Fruit fly (Drosophila melanogaster) whole organism, embryonic: ENCODE measurements around the gene dpr14.

Experiments used
- BEAF-32 ChIP-seq: fragments of 200-800 bp; sonication (Bioruptor generic); optimal IDR thresholded peaks from 3 replicates; lab custom pipeline; 2017; ENCODE audit warnings: missing biosample characterization, missing genetic modification characterization, mild to moderate bottlenecking, moderate library complexity, missing genetic modification reagents
- CG11560 ChIP-seq: fragments of 200-800 bp; sonication (Bioruptor generic); IDR thresholded peaks from 3 replicates; pipeline ENCODE4 v1.3.6; 2022; ENCODE audit warnings: missing biosample characterization, missing genetic modification characterization
- CG12155 ChIP-seq: fragments of 200-800 bp; sonication (Bioruptor generic); optimal IDR thresholded peaks from 3 replicates; lab custom pipeline; 2016; ENCODE audit warnings: missing biosample characterization, missing genetic modification characterization
- CG1233 ChIP-seq: fragments of 200-800 bp; sonication (Bioruptor generic); optimal IDR thresholded peaks from 4 replicates; lab custom pipeline; 2018; ENCODE audit warnings: missing biosample characterization, mild to moderate bottlenecking, missing genetic modification characterization
- CG13775 ChIP-seq: fragments of 200-800 bp; sonication (Bioruptor generic); optimal IDR thresholded peaks from 3 replicates; lab custom pipeline; 2017; ENCODE audit warnings: missing biosample characterization, mild to moderate bottlenecking, missing genetic modification characterization
- CG14710 ChIP-seq: fragments of 200-800 bp; sonication (Bioruptor generic); optimal IDR thresholded peaks from 3 replicates; lab custom pipeline; 2019; ENCODE audit warnings: missing biosample characterization, mild to moderate bottlenecking, missing genetic modification characterization, moderate library complexity
- CG1647 ChIP-seq: fragments of 200-800 bp; sonication (Bioruptor generic); optimal IDR thresholded peaks from 3 replicates; lab custom pipeline; 2016; ENCODE audit warnings: missing biosample characterization, missing genetic modification characterization
- CG18619 ChIP-seq: fragments of 200-800 bp; sonication (Bioruptor generic); optimal IDR thresholded peaks from 3 replicates; lab custom pipeline; 2017; ENCODE audit warnings: missing biosample characterization, mild to moderate bottlenecking, missing genetic modification characterization
- CG33213 ChIP-seq: fragments of 200-800 bp; sonication (Bioruptor generic); optimal IDR thresholded peaks from 3 replicates; lab custom pipeline; 2016; ENCODE audit warnings: missing biosample characterization, missing genetic modification characterization
- CG34376 ChIP-seq: fragments of 200-800 bp; sonication (Bioruptor generic); optimal IDR thresholded peaks from 2 replicates; lab custom pipeline; 2018; ENCODE audit warnings: missing biosample characterization, mild to moderate bottlenecking, missing genetic modification characterization
- CG7271 ChIP-seq: fragments of 200-800 bp; sonication (Bioruptor generic); optimal IDR thresholded peaks from 2 replicates; lab custom pipeline; 2018; ENCODE audit warnings: missing biosample characterization, mild to moderate bottlenecking, missing genetic modification characterization, moderate library complexity
- CG7745 ChIP-seq: fragments of 200-800 bp; sonication (Bioruptor generic); optimal IDR thresholded peaks from 2 replicates; lab custom pipeline; 2018; ENCODE audit warnings: missing biosample characterization, mild to moderate bottlenecking, missing genetic modification characterization, moderate library complexity
- CG7786 ChIP-seq: fragments of 200-800 bp; sonication (Bioruptor generic); optimal IDR thresholded peaks from 2 replicates; lab custom pipeline; 2016; ENCODE audit warnings: missing biosample characterization, missing genetic modification characterization
- CG9437 ChIP-seq: fragments of 200-800 bp; sonication (Bioruptor generic); optimal IDR thresholded peaks from 2 replicates; lab custom pipeline; 2018; ENCODE audit warnings: missing biosample characterization, mild to moderate bottlenecking, missing genetic modification characterization
- CG9932 ChIP-seq: fragments of 200-800 bp; sonication (Bioruptor generic); IDR thresholded peaks from 2 replicates; pipeline ENCODE4 v1.3.6; 2022; ENCODE audit warnings: missing biosample characterization, missing genetic modification characterization
- CkIIα-i1 ChIP-seq: fragments of 200-800 bp; sonication (Bioruptor generic); IDR thresholded peaks from 2 replicates; pipeline ENCODE4 v1.3.6; 2022; ENCODE audit warnings: missing biosample characterization, missing genetic modification characterization
- CrebB ChIP-seq: fragments of 200-800 bp; sonication (Bioruptor generic); optimal IDR thresholded peaks from 3 replicates; lab custom pipeline; 2018; ENCODE audit warnings: missing biosample characterization, mild to moderate bottlenecking, missing genetic modification characterization
- D19B ChIP-seq: fragments of 200-800 bp; sonication (Bioruptor generic); optimal IDR thresholded peaks from 2 replicates; lab custom pipeline; 2017; ENCODE audit warnings: missing biosample characterization, mild to moderate bottlenecking, missing genetic modification characterization
- Deaf1 ChIP-seq: fragments of 200-800 bp; optimal IDR thresholded peaks from 3 replicates; lab custom pipeline; 2019; ENCODE audit warnings: missing biosample characterization, mild to moderate bottlenecking, missing genetic modification characterization, moderate library complexity
- Doc2 ChIP-seq: fragments of 200-800 bp; sonication (Bioruptor generic); IDR thresholded peaks from 2 replicates; pipeline ENCODE4 v1.3.6; 2022; ENCODE audit warnings: missing biosample characterization, missing genetic modification characterization
- Dp ChIP-seq: fragments of 200-800 bp; sonication (Bioruptor generic); optimal IDR thresholded peaks from 2 replicates; lab custom pipeline; 2018; ENCODE audit warnings: missing biosample characterization, mild to moderate bottlenecking, missing genetic modification characterization, moderate library complexity
- Drgx ChIP-seq: fragments of 200-800 bp; sonication (Bioruptor generic); IDR thresholded peaks from 2 replicates; pipeline ENCODE4 v1.3.6; 2022; ENCODE audit warnings: missing biosample characterization, missing genetic modification characterization
- Eip74EF ChIP-seq, 2 experiments: fragments of 200-800 bp in 1 of 2; fragments of >200 bp in 1 of 2; sonication (Bioruptor generic) in 1 of 2; optimal IDR thresholded peaks; 2 replicates each; lab custom pipeline; 2017 to 2019; ENCODE audit warnings: missing biosample characterization in 2 of 2, missing genetic modification characterization in 2 of 2, mild to moderate bottlenecking in 1 of 2, moderate library complexity in 1 of 2
- HHEX ChIP-seq: fragments of 200-800 bp; sonication (Bioruptor generic); optimal IDR thresholded peaks from 3 replicates; lab custom pipeline; 2017; ENCODE audit warnings: missing biosample characterization, mild to moderate bottlenecking, missing genetic modification characterization, missing genetic modification reagents
- HmgD ChIP-seq: fragments of 200-800 bp; sonication (Bioruptor generic); optimal IDR thresholded peaks from 3 replicates; lab custom pipeline; 2016; ENCODE audit warnings: missing biosample characterization, missing genetic modification characterization
- Hmx ChIP-seq: fragments of 200-800 bp; sonication (Bioruptor generic); optimal IDR thresholded peaks from 2 replicates; lab custom pipeline; 2016; ENCODE audit warnings: missing biosample characterization, missing genetic modification characterization
- MESR4 ChIP-seq: fragments of 200-800 bp; sonication (Bioruptor generic); optimal IDR thresholded peaks from 2 replicates; lab custom pipeline; 2018; ENCODE audit warnings: missing biosample characterization, mild to moderate bottlenecking, missing genetic modification characterization, moderate library complexity
- Mrtf ChIP-seq: fragments of 200-800 bp; sonication (Bioruptor generic); IDR thresholded peaks from 3 replicates; pipeline ENCODE4 v1.3.6; 2022; ENCODE audit warnings: missing biosample characterization, missing genetic modification characterization
- Optix ChIP-seq: fragments of 200-800 bp; sonication (Bioruptor generic); IDR thresholded peaks from 3 replicates; pipeline ENCODE4 v1.3.6; 2022; ENCODE audit warnings: missing biosample characterization, missing genetic modification characterization
- Rx ChIP-seq: fragments of 200-800 bp; sonication (Bioruptor generic); IDR thresholded peaks from 2 replicates; pipeline ENCODE4 v1.3.6; 2022; ENCODE audit warnings: missing biosample characterization, missing genetic modification characterization
- Six4 ChIP-seq: fragments of 200-800 bp; sonication (Bioruptor generic); optimal IDR thresholded peaks from 2 replicates; lab custom pipeline; 2016; ENCODE audit warnings: missing biosample characterization, missing genetic modification characterization
- Sox102F ChIP-seq: fragments of 200-800 bp; sonication (Bioruptor generic); optimal IDR thresholded peaks from 2 replicates; lab custom pipeline; 2018; ENCODE audit warnings: missing biosample characterization, mild to moderate bottlenecking, missing genetic modification characterization, moderate library complexity
- al ChIP-seq: fragments of 200-800 bp; sonication (Bioruptor generic); IDR thresholded peaks from 2 replicates; pipeline ENCODE4 v1.3.6; 2022; ENCODE audit warnings: missing biosample characterization, missing genetic modification characterization
- ara ChIP-seq: fragments of 200-800 bp; sonication (Bioruptor generic); IDR thresholded peaks from 2 replicates; pipeline ENCODE4 v1.3.6; 2022; ENCODE audit warnings: missing biosample characterization, missing genetic modification characterization
- ato ChIP-seq: fragments of 200-800 bp; sonication (Bioruptor generic); IDR thresholded peaks from 2 replicates; pipeline ENCODE4 v1.3.6; 2022; ENCODE audit warnings: missing biosample characterization, missing genetic modification characterization; ENCODE audit not compliant: partially characterized antibody
- bowl ChIP-seq: fragments of 200-800 bp; sonication (Bioruptor generic); IDR thresholded peaks from 2 replicates; pipeline ENCODE4 v1.3.6; 2022; ENCODE audit warnings: missing biosample characterization, missing genetic modification characterization
- dm ChIP-seq: fragments of 200-800 bp; sonication (Bioruptor generic); optimal IDR thresholded peaks from 3 replicates; lab custom pipeline; 2016; ENCODE audit warnings: missing biosample characterization, missing genetic modification characterization
- fd3F ChIP-seq: fragments of 200-800 bp; sonication (Bioruptor generic); optimal IDR thresholded peaks from 2 replicates; lab custom pipeline; 2018; ENCODE audit warnings: missing biosample characterization, mild to moderate bottlenecking, missing genetic modification characterization, moderate library complexity
- ftz-f1 ChIP-seq: fragments of 200-800 bp; sonication (Bioruptor generic); optimal IDR thresholded peaks from 2 replicates; lab custom pipeline; 2016; ENCODE audit warnings: missing biosample characterization, missing genetic modification characterization
- gcm2 ChIP-seq: fragments of 200-800 bp; sonication (Bioruptor generic); optimal IDR thresholded peaks from 2 replicates; lab custom pipeline; 2016; ENCODE audit warnings: missing biosample characterization, missing genetic modification characterization
- gsb ChIP-seq: fragments of 200-800 bp; sonication (Bioruptor generic); IDR thresholded peaks from 2 replicates; pipeline ENCODE4 v1.3.6; 2022; ENCODE audit warnings: missing biosample characterization, missing genetic modification characterization
- inv ChIP-seq: fragments of 200-800 bp; sonication (Bioruptor generic); IDR thresholded peaks from 2 replicates; pipeline ENCODE4 v1.3.6; 2022; ENCODE audit warnings: missing biosample characterization, missing genetic modification characterization; ENCODE audit not compliant: partially characterized antibody
- ken ChIP-seq: fragments of 200-800 bp; sonication (Bioruptor generic); IDR thresholded peaks from 3 replicates; pipeline ENCODE4 v1.3.6; 2022; ENCODE audit warnings: missing biosample characterization, missing genetic modification characterization
- luna ChIP-seq: fragments of 200-800 bp; sonication (Bioruptor generic); optimal IDR thresholded peaks from 2 replicates; lab custom pipeline; 2016; ENCODE audit warnings: missing biosample characterization, missing genetic modification characterization
- pho ChIP-seq: fragments of 200-800 bp; sonication (Bioruptor generic); optimal IDR thresholded peaks from 2 replicates; lab custom pipeline; 2016; ENCODE audit warnings: missing biosample characterization, missing genetic modification characterization
- psq ChIP-seq: fragments of 200-800 bp; sonication (Bioruptor generic); optimal IDR thresholded peaks from 2 replicates; lab custom pipeline; 2017; ENCODE audit warnings: missing biosample characterization, missing genetic modification characterization
- rib ChIP-seq: fragments of 200-800 bp; sonication (Bioruptor generic); IDR thresholded peaks from 2 replicates; pipeline ENCODE4 v1.3.6; 2022; ENCODE audit warnings: missing biosample characterization, missing genetic modification characterization
- tna ChIP-seq: fragments of 200-800 bp; sonication (Bioruptor generic); IDR thresholded peaks from 2 replicates; pipeline ENCODE4 v1.3.6; 2022; ENCODE audit warnings: missing biosample characterization, missing genetic modification characterization; ENCODE audit not compliant: partially characterized antibody
- tup ChIP-seq: fragments of 200-800 bp; sonication (Bioruptor generic); optimal IDR thresholded peaks from 2 replicates; lab custom pipeline; 2016; ENCODE audit warnings: missing biosample characterization, mild to moderate bottlenecking, missing genetic modification characterization, moderate library complexity

The dpr14 gene

dm6 chrX:7908239-7909068 is at the start of gene dpr14, which contains the start of gene spidey (continued):
- TF ChIP-seq CG11560 (tag; lab: Robert Waterston, UW) (peak; percentile 79; the same call in 2 of the 3 replicates), ato (GFP tag; lab: Robert Waterston, UW) (no peak), HmgD (peak; percentile 52), BEAF-32 (GFP tag; lab: Kevin White, UChicago) (peak; percentile 50), ken (GFP tag; lab: Robert Waterston, UW) (peak; percentile 87), CrebB (tag; lab: Kevin White, UChicago) (peak; percentile 87), MESR4 (GFP tag; lab: Kevin White, UChicago) (peak; percentile 70), Six4 (GFP tag; lab: Kevin White, UChicago) (peak; percentile 78), CG34376 (peak; percentile 95), fd3F (GFP tag; lab: Kevin White, UChicago) (peak; percentile 84), CG12155 (GFP tag; lab: Kevin White, UChicago) (peak; percentile 84), ara (GFP tag; lab: Robert Waterston, UW) (peak; percentile 77), CG1647 (GFP tag; lab: Kevin White, UChicago) (peak; percentile 81), inv (GFP tag; lab: Robert Waterston, UW) (0 out of 2 replicates have a peak, but pooled peaks have one; percentile 21), psq (peak; percentile 49), gcm2 (GFP tag; lab: Kevin White, UChicago) (peak; percentile 81), Drgx (peak; percentile 90), CG9932 (GFP tag; lab: Robert Waterston, UW) (peak; percentile 91), luna (GFP tag; lab: Kevin White, UChicago) (peak; percentile 56), Hmx (GFP tag; lab: Kevin White, UChicago) (peak; percentile 65), tup (GFP tag; lab: Kevin White, UChicago) (peak; percentile 82), CG13775 (peak; percentile 86), CG7786 (GFP tag; lab: Kevin White, UChicago) (peak; percentile 90), Sox102F (GFP tag; lab: Kevin White, UChicago) (peak; percentile 91), Deaf1 (tag; lab: Kevin White, UChicago) (peak; percentile 69), CG9437 (GFP tag; lab: Kevin White, UChicago) (peak; percentile 76), Dp (peak; percentile 55), D19B (GFP tag; lab: Kevin White, UChicago) (peak; percentile 80), CG1233 (GFP tag; lab: Kevin White, UChicago) (peak; percentile 85), ftz-f1 (peak; percentile 28), tna (no peak), CG18619 (peak; percentile 90), CG7745 (tag; lab: Kevin White, UChicago) (no peak), CG33213 (peak; percentile 80), bowl (GFP tag; lab: Robert Waterston, UW) (peak; percentile 77), gsb (GFP tag; lab: Robert Waterston, UW) (peak; percentile 85), pho (GFP tag; lab: Kevin White, UChicago) (peak; percentile 86), Doc2 (GFP tag; lab: Robert Waterston, UW) (no peak; the same call in 1 of the 2 replicates), Rx (GFP tag; lab: Robert Waterston, UW) (peak; percentile 81), rib (GFP tag; lab: Robert Waterston, UW) (peak; percentile 75), dm (peak; percentile 74), HHEX (GFP tag; lab: Kevin White, UChicago) (peak; percentile 93), CG7271 (tag; lab: Kevin White, UChicago) (no peak), al (GFP tag; lab: Robert Waterston, UW) (peak; percentile 88), CkIIα-i1 (peak; percentile 36; the same call in 1 of the 2 replicates), Optix (GFP tag; lab: Robert Waterston, UW) (peak; percentile 89), Eip74EF (GFP tag; optimal IDR thresholded peaks at IDR 0.05; lab: Kevin White, UChicago) (peak in 1 of 2 experiments; percentile 84), Mrtf (GFP tag; lab: Robert Waterston, UW) (peak; percentile 86), CG14710 (tag; lab: Kevin White, UChicago) (peak; percentile 83)
